Worm (Caenorhabditis elegans) whole organism, late embryonic: ENCODE results near the gene eif-3.L.

Source experiments
- C08G9.2 ChIP-seq: sonication (generic microtip); optimal IDR thresholded peaks from 2 replicates; lab custom pipeline; 2016; ENCODE audit warnings: mild to moderate bottlenecking, missing genetic modification characterization, moderate library complexity, missing compliant biosample characterization
- C38D4.7 ChIP-seq: fragments of 200-800 bp; sonication (Bioruptor generic); optimal IDR thresholded peaks from 2 replicates; lab custom pipeline; 2018; ENCODE audit warnings: mild to moderate bottlenecking, missing genetic modification characterization, moderate library complexity, missing compliant biosample characterization
- F13H6.1 ChIP-seq: sonication (generic microtip); optimal IDR thresholded peaks from 2 replicates; lab custom pipeline; 2016; ENCODE audit warnings: missing genetic modification characterization, missing compliant biosample characterization
- K09A11.1 ChIP-seq: sonication (generic microtip); optimal IDR thresholded peaks from 2 replicates; lab custom pipeline; 2017; ENCODE audit warnings: antibody characterized with exemption, mild to moderate bottlenecking, missing genetic modification characterization, missing compliant biosample characterization; ENCODE audit not compliant: insufficient read depth
- ahr-1 ChIP-seq: sonication (generic microtip); optimal IDR thresholded peaks from 2 replicates; lab custom pipeline; 2016; ENCODE audit warnings: missing genetic modification characterization, missing compliant biosample characterization
- ama-1 ChIP-seq: fragments of 150-350 bp; optimal IDR thresholded peaks from 2 replicates; lab custom pipeline; 2014
- ceh-14 ChIP-seq: sonication (generic microtip); optimal IDR thresholded peaks from 2 replicates; lab custom pipeline; 2016; ENCODE audit warnings: missing genotype, missing genetic modification characterization, missing compliant biosample characterization
- ceh-2 ChIP-seq: sonication (generic microtip); optimal IDR thresholded peaks from 2 replicates; lab custom pipeline; 2016; ENCODE audit warnings: missing genotype, missing genetic modification characterization, missing compliant biosample characterization
- ceh-31 ChIP-seq: sonication (generic microtip); optimal IDR thresholded peaks from 2 replicates; lab custom pipeline; 2016; ENCODE audit warnings: missing genetic modification characterization, missing compliant biosample characterization
- ceh-34 ChIP-seq: sonication (generic microtip); optimal IDR thresholded peaks from 2 replicates; lab custom pipeline; 2016; ENCODE audit warnings: mild to moderate bottlenecking, missing genetic modification characterization, missing compliant biosample characterization
- ceh-6 ChIP-seq: fragments of 200-800 bp; sonication (Bioruptor generic); optimal IDR thresholded peaks from 2 replicates; lab custom pipeline; 2018; ENCODE audit warnings: mild to moderate bottlenecking, missing genetic modification characterization, missing compliant biosample characterization
- dve-1 ChIP-seq: sonication (generic microtip); optimal IDR thresholded peaks from 2 replicates; lab custom pipeline; 2017; ENCODE audit warnings: antibody characterized with exemption, mild to moderate bottlenecking, missing genetic modification characterization, missing compliant biosample characterization
- elt-2 ChIP-seq: sonication (generic microtip); optimal IDR thresholded peaks from 2 replicates; lab custom pipeline; 2016; ENCODE audit warnings: missing genetic modification reagents, missing genetic modification characterization, missing compliant biosample characterization
- ets-4 ChIP-seq: sonication (generic microtip); optimal IDR thresholded peaks from 2 replicates; lab custom pipeline; 2016; ENCODE audit warnings: missing genetic modification characterization, missing compliant biosample characterization
- gmeb-2 ChIP-seq: sonication (generic microtip); optimal IDR thresholded peaks from 2 replicates; lab custom pipeline; 2016; ENCODE audit warnings: missing genetic modification characterization, inconsistent platforms, missing compliant biosample characterization
- hlh-8 ChIP-seq: sonication (generic microtip); optimal IDR thresholded peaks from 2 replicates; lab custom pipeline; 2016; ENCODE audit warnings: missing genotype, missing genetic modification characterization, missing compliant biosample characterization
- lin-11 ChIP-seq: fragments of 200-800 bp; sonication (Bioruptor generic); optimal IDR thresholded peaks from 2 replicates; lab custom pipeline; 2018; ENCODE audit warnings: mild to moderate bottlenecking, missing genetic modification characterization, missing compliant biosample characterization
- madf-2 ChIP-seq: sonication (generic microtip); optimal IDR thresholded peaks from 2 replicates; lab custom pipeline; 2017; ENCODE audit warnings: missing genetic modification characterization, missing compliant biosample characterization
- mec-3 ChIP-seq: sonication (generic microtip); optimal IDR thresholded peaks from 2 replicates; lab custom pipeline; 2016; ENCODE audit warnings: borderline replicate concordance, missing genetic modification characterization, missing compliant biosample characterization
- nhr-232 ChIP-seq: sonication (generic microtip); optimal IDR thresholded peaks from 2 replicates; lab custom pipeline; 2016; ENCODE audit warnings: missing genetic modification characterization, missing compliant biosample characterization
- npax-4 ChIP-seq: sonication (generic microtip); optimal IDR thresholded peaks from 2 replicates; lab custom pipeline; 2016; ENCODE audit warnings: missing genetic modification characterization, missing compliant biosample characterization
- odd-2 ChIP-seq: sonication (generic microtip); optimal IDR thresholded peaks from 2 replicates; lab custom pipeline; 2017; ENCODE audit warnings: antibody characterized with exemption, mild to moderate bottlenecking, missing genetic modification characterization, missing compliant biosample characterization
- pag-3 ChIP-seq: sonication (generic microtip); optimal IDR thresholded peaks from 2 replicates; lab custom pipeline; 2016; ENCODE audit warnings: missing compliant biosample characterization, missing genetic modification characterization, borderline replicate concordance
- pha-2 ChIP-seq: sonication (generic microtip); optimal IDR thresholded peaks from 2 replicates; lab custom pipeline; 2017; ENCODE audit warnings: mild to moderate bottlenecking, missing genetic modification characterization, missing compliant biosample characterization
- pqm-1 ChIP-seq: sonication (generic microtip); optimal IDR thresholded peaks from 2 replicates; lab custom pipeline; 2016; ENCODE audit warnings: missing genetic modification characterization, missing compliant biosample characterization
- pros-1 ChIP-seq: fragments of 150-350 bp; optimal IDR thresholded peaks from 2 replicates; lab custom pipeline; 2014; ENCODE audit warnings: missing biosample characterization, missing genetic modification reagents, missing genetic modification characterization
- sdc-2 ChIP-seq: sonication (generic microtip); optimal IDR thresholded peaks from 2 replicates; lab custom pipeline; 2016; ENCODE audit warnings: missing genotype, missing genetic modification characterization, missing compliant biosample characterization
- syd-9 ChIP-seq: sonication (generic microtip); optimal IDR thresholded peaks from 2 replicates; lab custom pipeline; 2016; ENCODE audit warnings: mild to moderate bottlenecking, missing genetic modification characterization, moderate library complexity, missing compliant biosample characterization
- ttx-3 ChIP-seq: sonication (generic microtip); optimal IDR thresholded peaks from 2 replicates; lab custom pipeline; 2016; ENCODE audit warnings: missing genetic modification reagents, missing genetic modification characterization, missing compliant biosample characterization
- unc-3 ChIP-seq, 2 experiments: fragments of 200-800 bp in 1 of 2; sonication (Bioruptor generic) in 1 of 2; sonication (generic microtip) in 1 of 2; conservative IDR thresholded peaks in 1 of 2; optimal IDR thresholded peaks in 1 of 2; 2 replicates each; pipeline versions ENCODE4 v1.3.6 to Lab custom; 2016 to 2022; ENCODE audit warnings: missing compliant biosample characterization in 2 of 2, missing genetic modification characterization in 2 of 2, missing genetic modification reagents in 1 of 2
- unc-55 ChIP-seq: sonication (generic microtip); optimal IDR thresholded peaks from 2 replicates; lab custom pipeline; 2017; ENCODE audit warnings: missing biosample characterization, missing genetic modification reagents, missing genetic modification characterization
- zip-5 ChIP-seq: sonication (generic microtip); optimal IDR thresholded peaks from 2 replicates; lab custom pipeline; 2016; ENCODE audit warnings: missing genetic modification characterization, missing compliant biosample characterization
- ztf-16 ChIP-seq: sonication (generic microtip); optimal IDR thresholded peaks from 2 replicates; lab custom pipeline; 2017; ENCODE audit warnings: missing genetic modification characterization, missing compliant biosample characterization

eif-3.L gene

DNA sequence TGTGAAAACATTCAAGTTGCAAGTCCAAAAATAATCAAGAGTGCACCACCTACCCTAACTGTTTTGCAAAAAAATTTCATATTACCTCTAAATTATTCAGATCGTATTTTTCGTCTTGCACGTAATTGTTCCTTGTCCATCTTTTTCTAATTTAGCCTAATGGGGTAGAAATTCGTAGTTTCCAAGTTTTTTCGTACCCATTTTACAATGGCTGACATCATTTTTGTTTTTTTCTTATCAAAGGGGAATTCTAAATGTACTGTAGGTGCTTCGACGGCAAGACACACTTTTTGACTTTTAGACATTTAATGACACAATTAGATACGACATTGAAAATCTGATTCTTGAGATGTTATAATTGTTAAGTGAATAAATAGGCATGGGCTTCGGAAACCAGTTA is 17.8 kb downstream of the eif-3.L start:
- no peak for TF ChIP-seq ceh-6

- TF ChIP-seq ceh-14 (tag; lab: Kevin White, UChicago) = no peak
- no peak for TF ChIP-seq pros-1 (tag; lab: Kevin White, UChicago)
- no peak for TF ChIP-seq madf-2 (tag; lab: Kevin White, UChicago)
- no peak for TF ChIP-seq lin-11
- no peak for TF ChIP-seq ceh-31 (tag; lab: Kevin White, UChicago)
- no peak for TF ChIP-seq dve-1 (tag; lab: Kevin White, UChicago)
- TF ChIP-seq ahr-1 (tag; lab: Kevin White, UChicago) = no peak
- no peak for TF ChIP-seq pha-2 (tag; lab: Kevin White, UChicago)
- no peak for TF ChIP-seq npax-4 (tag; lab: Kevin White, UChicago)
- no peak for TF ChIP-seq ttx-3 (tag; lab: Kevin White, UChicago)
- no peak for TF ChIP-seq sdc-2 (tag; lab: Kevin White, UChicago)
- TF ChIP-seq ama-1 (lab: Kevin White, UChicago) = no peak
- TF ChIP-seq zip-5 (tag; lab: Kevin White, UChicago) = no peak
- no peak for TF ChIP-seq F13H6.1 (tag; lab: Kevin White, UChicago)
- TF ChIP-seq nhr-232 (tag; lab: Kevin White, UChicago) = no peak
- no peak for TF ChIP-seq C08G9.2 (tag; lab: Kevin White, UChicago)
- no peak for TF ChIP-seq unc-3 (GFP tag; conservative IDR thresholded peaks at IDR 0.05; lab: Robert Waterston, UW)
- no peak for TF ChIP-seq unc-3 (tag; optimal IDR thresholded peaks at IDR 0.05; lab: Kevin White, UChicago)
- no peak for TF ChIP-seq mec-3 (tag; lab: Kevin White, UChicago)
- TF ChIP-seq, all 69 proteins: peak for 0
Observed at ce11 chrII:5603194-5603593, 19.1 kb downstream of the eif-3.L start, which contains the start of gene C17G10.6. C17G10.6 (minus strand) TSS chrII:5603294.

DNA sequence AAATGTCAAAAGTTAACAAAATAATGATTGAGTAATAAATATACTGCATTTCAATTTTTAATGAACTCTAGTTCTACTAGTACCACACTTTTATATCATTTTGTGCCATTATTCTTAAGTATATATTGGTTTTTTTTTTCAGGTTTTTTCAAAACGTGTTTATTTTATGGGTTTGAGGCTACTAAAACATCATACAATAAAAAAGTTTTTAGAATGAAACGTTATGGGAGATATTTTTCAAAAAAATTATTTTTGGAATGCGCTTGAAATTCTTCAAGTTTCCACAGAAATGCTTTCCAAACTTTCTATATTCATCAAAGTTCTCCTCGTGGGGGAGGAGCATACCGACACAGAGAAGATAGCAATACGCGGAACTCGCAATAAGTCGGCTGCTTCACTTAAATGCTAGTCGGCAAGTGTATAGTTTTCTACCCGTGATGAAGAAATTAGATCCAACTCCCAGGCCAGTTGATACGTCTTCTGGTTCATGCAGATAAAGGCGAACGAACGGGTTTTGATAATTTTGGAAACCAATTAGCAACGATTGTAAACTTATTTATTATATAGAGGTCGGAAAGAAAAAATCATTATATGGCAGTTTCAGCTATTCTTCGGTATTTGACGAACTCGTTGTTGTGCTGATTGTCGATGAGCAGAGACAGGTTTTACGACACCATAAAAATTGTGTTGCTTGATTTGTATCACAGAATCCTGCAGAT is 22.8 kb downstream of the eif-3.L start, which contains the start of gene C17G10.10:
TSS of gene C17G10.10 (minus strand) at position 51 of the 719 bp plus-strand sequence.
- TF ChIP-seq sdc-2 (tag; lab: Kevin White, UChicago) (no peak), C08G9.2 (tag; lab: Kevin White, UChicago) (no peak), elt-2 (tag; lab: Kevin White, UChicago) (peak; percentile 70), ceh-34 (tag; lab: Kevin White, UChicago) (no peak), mec-3 (tag; lab: Kevin White, UChicago) (no peak), pha-2 (tag; lab: Kevin White, UChicago) (no peak), pag-3 (tag; lab: Kevin White, UChicago) (no peak), gmeb-2 (no peak), K09A11.1 (tag; lab: Kevin White, UChicago) (no peak), nhr-232 (tag; lab: Kevin White, UChicago) (no peak), ama-1 (lab: Kevin White, UChicago) (peak; percentile 17), dve-1 (tag; lab: Kevin White, UChicago) (peak; percentile 35), syd-9 (tag; lab: Kevin White, UChicago) (no peak), pqm-1 (tag; lab: Kevin White, UChicago) (no peak), C38D4.7 (GFP tag; lab: Kevin White, UChicago) (no peak), ztf-16 (tag; lab: Kevin White, UChicago) (no peak), zip-5 (tag; lab: Kevin White, UChicago) (no peak), ceh-2 (tag; lab: Kevin White, UChicago) (no peak)
- TF ChIP-seq, all 69 proteins: peak for 3

DNA sequence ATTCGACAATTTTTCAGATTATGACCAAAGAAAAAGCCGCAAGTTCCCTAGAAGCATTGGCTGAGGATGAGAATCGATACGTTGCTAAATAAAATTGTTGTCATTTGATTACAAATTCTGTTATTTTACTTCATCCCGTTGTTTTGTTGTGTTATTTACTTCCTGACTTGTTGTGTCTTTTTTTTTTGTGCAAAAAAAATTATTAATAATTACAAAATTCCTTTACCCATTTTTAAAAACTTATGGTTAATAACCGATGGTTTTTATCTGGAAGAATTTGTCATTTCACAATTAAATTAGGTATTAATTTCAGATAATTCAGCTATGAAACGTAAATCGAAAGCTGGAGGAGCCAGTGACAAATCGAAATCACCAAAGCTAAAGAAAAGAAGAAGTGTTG is 26.0 kb downstream of the eif-3.L start, which contains the start of gene C17G10.1:
TSS of gene C17G10.1 (plus strand) at position 301 of the 400 bp plus-strand sequence.
- no peak for TF ChIP-seq hlh-8
- no peak for TF ChIP-seq odd-2 (tag; lab: Kevin White, UChicago)
- TF ChIP-seq unc-55 = no peak
- no peak for TF ChIP-seq ama-1 (lab: Kevin White, UChicago)
- no peak for TF ChIP-seq ets-4 (tag; lab: Kevin White, UChicago)
- TF ChIP-seq C38D4.7 (GFP tag; lab: Kevin White, UChicago) = no peak
- TF ChIP-seq pros-1 (tag; lab: Kevin White, UChicago) = no peak
